Worm (Caenorhabditis elegans): ENCODE measurements around the gene rpb-12.

Gene rpb-12

DNA sequence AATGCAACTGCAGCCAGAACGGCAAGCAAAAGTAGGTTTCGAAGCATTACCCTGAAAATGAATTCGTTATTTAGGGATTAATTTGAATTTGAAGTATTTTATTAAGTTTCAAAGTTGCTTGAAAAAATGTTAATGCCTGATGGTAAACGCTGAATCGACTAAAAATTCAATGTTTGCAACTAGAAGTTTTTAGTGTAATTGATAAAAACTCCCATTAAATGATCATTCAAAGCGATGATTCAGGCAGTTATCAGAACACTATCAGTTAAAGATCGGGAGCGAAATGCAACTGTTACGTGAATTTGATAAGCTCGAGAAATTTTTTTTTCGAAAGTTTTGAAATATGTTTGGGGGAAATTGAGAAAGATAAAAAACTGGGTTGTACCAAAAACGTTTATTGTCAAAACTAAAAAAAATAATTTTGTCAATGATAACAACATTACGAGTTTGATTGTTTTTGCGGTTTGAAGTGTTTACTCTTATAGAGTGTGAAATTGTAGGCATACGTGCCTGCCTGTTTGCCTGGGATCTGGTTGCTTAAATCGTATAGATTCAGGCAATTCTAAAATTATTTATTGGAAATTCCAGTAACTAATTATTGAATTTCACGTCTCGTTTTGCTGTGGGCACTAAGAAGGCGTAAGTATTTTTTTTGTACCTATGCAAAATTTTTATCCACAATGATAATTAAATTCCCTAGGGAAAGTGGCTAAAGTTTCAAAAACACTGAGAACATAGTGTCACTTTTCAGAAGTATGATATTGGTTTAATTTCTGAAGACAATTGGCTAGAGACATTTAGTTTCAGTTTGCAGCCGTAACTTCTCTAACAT is 12.5 kb upstream of the rpb-12 start, which contains the start of gene pcp-3:
pcp-3 (minus strand) TSS at position 51 of the 832 bp plus-strand sequence.
- TF ChIP-seq nhr-28 (tag; optimal IDR thresholded peaks at IDR 0.05) (no peak), ces-1 (GFP tag; optimal IDR thresholded peaks at IDR 0.05) (no peak), nhr-2 (tag; optimal IDR thresholded peaks at IDR 0.05) (no peak), pha-4 (tag; optimal IDR thresholded peaks at IDR 0.05) (no peak), mab-5 (tag; optimal IDR thresholded peaks at IDR 0.05) (no peak)

DNA sequence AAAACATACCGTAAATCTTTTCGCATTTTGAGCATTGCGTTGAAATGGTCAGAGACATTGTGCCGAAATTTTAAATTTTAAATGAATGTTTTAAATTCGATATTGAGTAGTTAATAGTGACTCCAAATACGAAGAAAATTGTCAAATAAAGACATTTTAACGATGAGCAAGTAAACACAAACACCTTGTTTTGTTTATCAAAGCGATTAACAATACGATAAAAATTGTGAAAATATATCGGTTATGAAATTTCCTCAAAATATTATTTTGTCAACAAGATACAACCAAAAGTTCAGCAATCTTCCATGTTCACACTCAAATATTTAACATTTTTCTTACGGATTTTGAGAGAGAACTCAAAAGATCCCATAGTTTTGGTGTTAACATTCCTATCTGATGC is 7.6 kb upstream of the rpb-12 start, which contains the start of gene F23B2.10:
F23B2.10 (minus strand) TSS at position 101 of the 400 bp plus-strand sequence.
- no peak for TF ChIP-seq elt-3 (tag; optimal IDR thresholded peaks at IDR 0.05)
- no peak for TF ChIP-seq nhr-2 (tag; optimal IDR thresholded peaks at IDR 0.05)

DNA sequence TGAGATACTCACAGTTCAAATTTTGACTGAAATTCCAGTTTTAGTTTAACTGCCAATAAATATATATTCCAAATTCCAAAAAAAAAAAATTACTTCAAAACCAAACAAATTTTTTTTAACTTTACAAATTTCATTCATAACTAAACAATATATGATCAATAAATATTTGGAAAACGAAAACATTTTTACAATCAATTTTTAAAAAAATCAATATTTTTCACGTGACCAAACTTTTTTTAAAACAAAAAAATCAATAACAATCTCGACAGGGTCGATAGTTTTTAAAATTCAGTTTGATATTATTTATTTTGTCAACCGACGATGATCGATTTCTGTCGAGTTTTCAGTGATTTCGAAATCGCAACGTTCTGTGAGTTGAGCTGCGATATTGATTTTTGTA is 3.5 kb upstream of the rpb-12 start, which contains the start of gene F23B2.7:
F23B2.7 (plus strand) TSS at position 301 of the 400 bp plus-strand sequence.
- TF ChIP-seq pha-4 (tag; optimal IDR thresholded peaks at IDR 0.05) (no peak), snpc-4 (tag; optimal IDR thresholded peaks at IDR 0.05) (no peak), unc-39 (tag; optimal IDR thresholded peaks at IDR 0.05) (no peak), zip-8 (tag; optimal IDR thresholded peaks at IDR 0.05) (no peak), nhr-237 (tag; optimal IDR thresholded peaks at IDR 0.05) (no peak), drap-1 (GFP tag; optimal IDR thresholded peaks at IDR 0.05) (no peak), flh-1 (GFP tag; optimal IDR thresholded peaks at IDR 0.05) (no peak), ham-2 (GFP tag; optimal IDR thresholded peaks at IDR 0.05) (no peak), mep-1 (tag; optimal IDR thresholded peaks at IDR 0.05) (no peak), nhr-76 (tag; optimal IDR thresholded peaks at IDR 0.05) (no peak), mab-5 (tag; optimal IDR thresholded peaks at IDR 0.05) (no peak), hlh-1 (tag; optimal IDR thresholded peaks at IDR 0.05) (no peak), sptf-1 (tag; optimal IDR thresholded peaks at IDR 0.05) (no peak), nhr-12 (tag; optimal IDR thresholded peaks at IDR 0.05) (no peak)

DNA sequence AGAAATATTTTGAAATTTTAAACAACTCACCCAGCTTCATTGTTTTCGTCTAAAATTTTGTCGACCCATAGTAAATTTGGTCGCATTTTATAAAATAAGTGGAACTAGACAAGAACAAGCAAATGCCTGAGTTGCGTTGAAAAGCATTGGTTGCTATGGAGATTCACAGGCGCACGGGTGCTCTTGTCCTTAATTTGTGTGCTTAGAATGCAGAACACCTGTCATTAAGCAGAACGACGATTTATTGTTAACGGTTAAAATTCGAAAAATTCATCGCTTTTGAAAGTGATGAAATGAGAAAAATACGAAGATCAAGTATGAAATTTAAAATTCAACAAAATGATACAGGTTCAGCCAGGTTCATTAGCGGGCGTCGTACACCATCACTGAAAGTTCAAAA is 558 bp downstream of the rpb-12 start, which contains the start of gene daf-10:
daf-10 (minus strand) TSS at position 101 of the 400 bp plus-strand sequence.
- TF ChIP-seq sptf-1 (tag; optimal IDR thresholded peaks at IDR 0.05), result no peak
- TF ChIP-seq ceh-83 (GFP tag; optimal IDR thresholded peaks at IDR 0.05), result no peak
- TF ChIP-seq snpc-4 (tag; optimal IDR thresholded peaks at IDR 0.05), result no peak
- no peak for TF ChIP-seq nhr-2 (tag; optimal IDR thresholded peaks at IDR 0.05)
- no peak for TF ChIP-seq pha-4 (tag; optimal IDR thresholded peaks at IDR 0.05)
- TF ChIP-seq mab-5 (tag; optimal IDR thresholded peaks at IDR 0.05), result no peak
- no peak for TF ChIP-seq ham-2 (GFP tag; optimal IDR thresholded peaks at IDR 0.05)
- no peak for TF ChIP-seq sem-2 (GFP tag; optimal IDR thresholded peaks at IDR 0.05)
- no peak for TF ChIP-seq ceh-43 (GFP tag; optimal IDR thresholded peaks at IDR 0.05)
- no peak for TF ChIP-seq ztf-11 (tag; optimal IDR thresholded peaks at IDR 0.05)
- no peak for TF ChIP-seq flh-1 (GFP tag; optimal IDR thresholded peaks at IDR 0.05)
- no peak for TF ChIP-seq bed-3 (GFP tag; optimal IDR thresholded peaks at IDR 0.05)
- TF ChIP-seq elt-1 (tag; optimal IDR thresholded peaks at IDR 0.05; ENCODE audit: borderline replicate concordance, insufficient read depth), result no peak
- TF ChIP-seq mep-1 (tag; optimal IDR thresholded peaks at IDR 0.05), result no peak
- no peak for TF ChIP-seq ceh-39 (tag; optimal IDR thresholded peaks at IDR 0.05)

DNA sequence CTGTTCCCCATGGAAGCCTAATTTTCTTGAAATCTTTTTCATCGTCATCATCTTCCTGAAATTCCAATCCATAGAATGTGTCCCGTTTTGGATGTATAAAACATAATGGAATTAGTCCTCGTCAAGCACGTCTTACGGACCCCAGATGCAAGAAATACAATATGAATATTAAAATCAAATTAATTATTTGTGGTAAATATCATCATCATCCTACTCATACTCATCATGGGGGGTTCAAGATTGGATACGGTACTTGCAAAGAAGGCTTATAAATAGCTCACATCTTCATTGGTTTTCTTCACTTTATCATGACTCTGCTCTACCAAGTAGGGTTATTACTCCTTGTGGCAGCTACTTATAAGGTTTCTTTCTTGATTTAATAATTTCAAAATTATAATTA is 2.3 kb downstream of the rpb-12 start, which contains the start of gene flp-1:
flp-1 (plus strand) TSS at position 301 of the 400 bp plus-strand sequence.
- TF ChIP-seq ceh-83 (GFP tag; optimal IDR thresholded peaks at IDR 0.05), result no peak
- no peak for TF ChIP-seq hlh-1 (tag; optimal IDR thresholded peaks at IDR 0.05)
- TF ChIP-seq ces-1 (GFP tag; optimal IDR thresholded peaks at IDR 0.05), result peak; percentile 70

DNA sequence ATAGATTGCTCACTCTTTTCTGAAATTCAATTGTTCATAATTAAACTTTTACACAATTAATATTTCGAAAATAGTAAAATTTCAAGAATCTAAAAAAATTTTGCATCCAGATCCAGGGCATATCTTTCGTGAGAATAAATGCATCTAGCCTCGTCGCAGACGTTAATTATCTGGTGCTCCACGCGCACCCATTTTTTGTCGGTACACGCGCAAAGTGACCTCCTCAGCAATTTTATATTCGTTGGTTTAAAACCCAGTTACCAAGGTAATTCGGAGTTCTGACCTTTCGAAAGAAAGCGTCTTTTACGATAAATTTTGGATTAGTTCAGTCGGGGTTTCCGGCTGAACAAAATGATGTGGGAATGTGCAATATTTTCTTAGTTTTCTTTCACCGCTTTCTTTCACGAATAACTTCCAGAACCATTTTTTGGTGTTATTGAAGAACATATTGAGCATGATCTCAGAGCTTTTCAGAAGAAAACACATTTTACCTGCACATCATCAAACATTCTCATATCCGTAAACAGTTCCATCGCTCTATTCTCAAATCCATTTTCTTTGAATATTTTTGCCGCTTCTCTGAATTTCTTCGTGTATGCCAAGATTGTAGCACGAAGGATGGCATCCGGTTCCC is 6.4 kb downstream of the rpb-12 start:
- TF ChIP-seq lsy-2 (tag; optimal IDR thresholded peaks at IDR 0.05) (no peak), elt-1 (tag; optimal IDR thresholded peaks at IDR 0.05; ENCODE audit: borderline replicate concordance, insufficient read depth) (no peak), ztf-11 (tag; optimal IDR thresholded peaks at IDR 0.05) (no peak)

Data from whole organism, mixed stage, embryonic.